Worm (Caenorhabditis elegans) whole organism, L4/young adult: ENCODE measurements around the gene ZK688.10.

Experiments used
- W03F9.2 ChIP-seq: fragments of 150-350 bp; optimal IDR thresholded peaks from 2 replicates; lab custom pipeline; 2014; ENCODE audit warnings: missing biosample characterization, missing genetic modification characterization
- dao-5 ChIP-seq: sonication (generic microtip); optimal IDR thresholded peaks from 2 replicates; lab custom pipeline; 2016; ENCODE audit warnings: missing genotype, missing genetic modification characterization, moderate library complexity, missing compliant biosample characterization
- him-1 ChIP-seq: sonication (generic microtip); optimal IDR thresholded peaks from 2 replicates; lab custom pipeline; 2016; ENCODE audit warnings: missing genotype, missing genetic modification reagents, missing genetic modification characterization, missing compliant biosample characterization

DNA sequence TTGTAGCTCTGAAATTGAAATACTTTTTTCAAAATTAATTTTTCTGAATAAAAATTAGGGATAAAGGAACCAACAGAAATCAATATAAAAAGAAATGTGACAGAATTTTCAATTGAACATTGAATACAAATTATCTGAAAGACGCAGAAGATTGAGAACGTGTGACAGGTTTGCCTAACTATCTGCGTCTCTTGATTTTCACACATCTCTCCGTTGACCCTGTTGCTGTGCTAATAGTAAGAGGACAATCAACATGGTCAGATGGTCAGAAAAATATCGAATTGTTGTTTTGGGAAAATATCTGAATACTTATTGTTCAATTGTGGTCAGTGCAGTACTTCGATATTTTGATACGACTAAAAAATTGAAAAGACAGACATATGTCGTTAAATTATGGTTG is 14.8 kb upstream of the ZK688.10 start, which contains the start of gene ZK688.7:
- TF ChIP-seq W03F9.2 (no peak), dao-5 (tag; lab: Kevin White, UChicago) (no peak), him-1 (tag; lab: Kevin White, UChicago) (no peak)
